Fruit fly (Drosophila melanogaster) whole organism, wandering third instar larva: ENCODE measurements around the gene CG14321.

Source experiments
- Dif ChIP-seq: fragments of 200-275, 200-300 bp; sonication (Bioruptor generic); optimal IDR thresholded peaks from 2 replicates; lab custom pipeline; 2018; ENCODE audit warnings: missing biosample characterization, missing genetic modification characterization; ENCODE audit not compliant: partially characterized antibody
- HLH106 ChIP-seq: fragments of 200-800 bp; optimal IDR thresholded peaks from 3 replicates; lab custom pipeline; 2019; ENCODE audit warnings: missing biosample characterization, mild to moderate bottlenecking, missing genetic modification characterization, moderate library complexity
- Jra ChIP-seq: sonication (Bioruptor generic); optimal IDR thresholded peaks from 2 replicates; lab custom pipeline; 2016; ENCODE audit warnings: missing biosample characterization, missing genetic modification characterization
- Myc ChIP-seq: fragments of >200 bp; optimal IDR thresholded peaks from 2 replicates; lab custom pipeline; 2017
- OdsH ChIP-seq: fragments of 200-800 bp; sonication (Bioruptor generic); optimal IDR thresholded peaks from 2 replicates; lab custom pipeline; 2016; ENCODE audit warnings: missing biosample characterization, mild to moderate bottlenecking, missing genetic modification characterization
- br ChIP-seq: fragments of 200-800 bp; sonication (Bioruptor generic); optimal IDR thresholded peaks from 2 replicates; lab custom pipeline; 2016; ENCODE audit warnings: missing biosample characterization, missing genetic modification characterization
- foxo ChIP-seq, 2 experiments: fragments of 200-800 bp; sonication (Bioruptor generic); optimal IDR thresholded peaks; 2 replicates in 1 of 2; 3 replicates in 1 of 2; lab custom pipeline; 2016 to 2017; ENCODE audit warnings: missing biosample characterization in 2 of 2, missing genetic modification characterization in 2 of 2
- fru ChIP-seq: fragments of 200-800 bp; sonication (Bioruptor generic); optimal IDR thresholded peaks from 3 replicates; lab custom pipeline; 2016; ENCODE audit warnings: missing biosample characterization, mild to moderate bottlenecking, missing genetic modification characterization
- lola ChIP-seq: fragments of >200 bp; optimal IDR thresholded peaks from 2 replicates; lab custom pipeline; 2017; ENCODE audit warnings: missing biosample characterization, missing genetic modification characterization
- psq ChIP-seq: fragments of 200-800 bp; sonication (Bioruptor generic); optimal IDR thresholded peaks from 3 replicates; lab custom pipeline; 2017; ENCODE audit warnings: missing biosample characterization, mild to moderate bottlenecking, missing genetic modification characterization, moderate library complexity
- rgr ChIP-seq: fragments of 200-800 bp; sonication (Bioruptor generic); optimal IDR thresholded peaks from 3 replicates; lab custom pipeline; 2016; ENCODE audit warnings: missing biosample characterization, mild to moderate bottlenecking, missing genetic modification characterization
- usp ChIP-seq: fragments of >200 bp; optimal IDR thresholded peaks from 2 replicates; lab custom pipeline; 2017; ENCODE audit warnings: missing biosample characterization, missing genetic modification characterization

dm6 chr3R:17736311-17736710 lies 2.9 kb downstream of the CG14321 start, which contains the start of gene TyrRII:
- TF ChIP-seq psq (GFP tag; lab: Kevin White, UChicago) (no peak), usp (GFP tag; lab: Kevin White, UChicago) (no peak), foxo (GFP tag; optimal IDR thresholded peaks at IDR 0.05; lab: Kevin White, UChicago) (no peak), Jra (GFP tag; lab: Kevin White, UChicago) (no peak), lola (GFP tag; lab: Kevin White, UChicago) (no peak), fru (no peak), HLH106 (tag; lab: Kevin White, UChicago) (no peak), OdsH (GFP tag; lab: Kevin White, UChicago) (no peak), rgr (no peak), Dif (GFP tag; lab: Kevin White, UChicago) (no peak), br (GFP tag; lab: Kevin White, UChicago) (no peak), Myc (lab: Kevin White, UChicago) (no peak)
